Worm (Caenorhabditis elegans) whole organism, L3 larva: ENCODE results near the gene C40H1.7.
A peak's percentile ranks its signal among the peaks of the same experiment; 100 is the strongest.

Experiments used
- ZK546.5 ChIP-seq: sonication (generic microtip); optimal IDR thresholded peaks from 2 replicates; lab custom pipeline; 2017; ENCODE audit warnings: missing biosample characterization, missing genetic modification characterization
- ceh-16 ChIP-seq: sonication (generic microtip); optimal IDR thresholded peaks from 2 replicates; lab custom pipeline; 2017; ENCODE audit warnings: missing biosample characterization, missing genetic modification characterization
- ceh-28 ChIP-seq: fragments of 150-350 bp; optimal IDR thresholded peaks from 2 replicates; lab custom pipeline; 2014; ENCODE audit warnings: missing biosample characterization, missing genetic modification reagents, missing genetic modification characterization
- ceh-82 ChIP-seq: fragments of 150-350 bp; optimal IDR thresholded peaks from 2 replicates; lab custom pipeline; 2014; ENCODE audit warnings: missing biosample characterization, missing genetic modification characterization
- ceh-9 ChIP-seq: sonication (generic microtip); optimal IDR thresholded peaks from 2 replicates; lab custom pipeline; 2018; ENCODE audit warnings: missing biosample characterization, missing genetic modification characterization
- daf-12 ChIP-seq: fragments of 150-350 bp; optimal IDR thresholded peaks from 2 replicates; lab custom pipeline; 2014; ENCODE audit warnings: missing biosample characterization, missing genetic modification reagents, missing genetic modification characterization
- elt-1 ChIP-seq: fragments of 150-350 bp; optimal IDR thresholded peaks from 2 replicates; lab custom pipeline; 2014; ENCODE audit warnings: missing biosample characterization, missing genetic modification characterization
- elt-2 ChIP-seq: sonication (generic microtip); optimal IDR thresholded peaks from 2 replicates; lab custom pipeline; 2016; ENCODE audit warnings: missing genetic modification reagents, mild to moderate bottlenecking, missing genetic modification characterization, missing compliant biosample characterization
- eor-1 ChIP-seq, 2 experiments: fragments of 150-350 bp; optimal IDR thresholded peaks; 2 replicates each; lab custom pipeline; 2014 to 2018; ENCODE audit warnings: missing biosample characterization in 2 of 2, missing genetic modification characterization in 2 of 2
- fkh-10 ChIP-seq: sonication (generic microtip); optimal IDR thresholded peaks from 2 replicates; lab custom pipeline; 2017; ENCODE audit warnings: missing biosample characterization, missing genetic modification reagents, missing genetic modification characterization
- fkh-2 ChIP-seq: fragments of 150-350 bp; optimal IDR thresholded peaks from 2 replicates; lab custom pipeline; 2014; ENCODE audit warnings: missing biosample characterization, missing genetic modification reagents, missing genetic modification characterization
- fos-1 ChIP-seq: fragments of 150-350 bp; optimal IDR thresholded peaks from 2 replicates; lab custom pipeline; 2014; ENCODE audit warnings: missing biosample characterization, missing genetic modification characterization
- hmg-11 ChIP-seq: sonication (generic microtip); optimal IDR thresholded peaks from 2 replicates; lab custom pipeline; 2016; ENCODE audit warnings: missing genetic modification characterization, missing compliant biosample characterization
- jun-1 ChIP-seq: fragments of 150-350 bp; optimal IDR thresholded peaks from 2 replicates; lab custom pipeline; 2014; ENCODE audit warnings: missing biosample characterization, missing genetic modification reagents, missing genetic modification characterization
- lsy-12 ChIP-seq: sonication (generic microtip); optimal IDR thresholded peaks from 2 replicates; lab custom pipeline; 2016; ENCODE audit warnings: mild to moderate bottlenecking, missing genetic modification characterization, missing compliant biosample characterization
- mdl-1 ChIP-seq: fragments of 150-350 bp; optimal IDR thresholded peaks from 2 replicates; lab custom pipeline; 2014; ENCODE audit warnings: missing biosample characterization, missing genetic modification characterization
- nhr-11 ChIP-seq: fragments of 150-350 bp; optimal IDR thresholded peaks from 2 replicates; lab custom pipeline; 2014; ENCODE audit warnings: missing biosample characterization, missing genetic modification characterization
- nhr-12 ChIP-seq: fragments of 150-350 bp; optimal IDR thresholded peaks from 2 replicates; lab custom pipeline; 2014; ENCODE audit warnings: missing biosample characterization, missing genetic modification characterization
- nhr-23 ChIP-seq: fragments of 150-350 bp; optimal IDR thresholded peaks from 2 replicates; lab custom pipeline; 2014; ENCODE audit warnings: missing biosample characterization, missing genetic modification reagents, missing genetic modification characterization
- nhr-237 ChIP-seq: fragments of 150-350 bp; optimal IDR thresholded peaks from 2 replicates; lab custom pipeline; 2014; ENCODE audit warnings: missing biosample characterization, missing genetic modification characterization
- nhr-25 ChIP-seq: sonication (generic microtip); optimal IDR thresholded peaks from 2 replicates; lab custom pipeline; 2017; ENCODE audit warnings: missing biosample characterization, missing genetic modification characterization
- nhr-28 ChIP-seq: fragments of 150-350 bp; optimal IDR thresholded peaks from 2 replicates; lab custom pipeline; 2014; ENCODE audit warnings: missing biosample characterization, missing genetic modification characterization
- nhr-43 ChIP-seq: sonication (generic microtip); optimal IDR thresholded peaks from 2 replicates; lab custom pipeline; 2016; ENCODE audit warnings: mild to moderate bottlenecking, missing genetic modification characterization, missing compliant biosample characterization; ENCODE audit not compliant: poor library complexity, severe bottlenecking
- nhr-76 ChIP-seq: fragments of 150-350 bp; sonication (generic microtip); optimal IDR thresholded peaks from 5 replicates; lab custom pipeline; 2014; ENCODE audit warnings: missing biosample characterization, missing genetic modification characterization
- nhr-77 ChIP-seq: fragments of 150-350 bp; optimal IDR thresholded peaks from 2 replicates; lab custom pipeline; 2014; ENCODE audit warnings: missing biosample characterization, missing genetic modification characterization
- pha-4 ChIP-seq: fragments of 150-350 bp; optimal IDR thresholded peaks from 2 replicates; lab custom pipeline; 2014; ENCODE audit warnings: missing biosample characterization, missing genetic modification reagents, missing genetic modification characterization
- pqm-1 ChIP-seq: fragments of 150-350 bp; optimal IDR thresholded peaks from 2 replicates; lab custom pipeline; 2017; ENCODE audit warnings: missing biosample characterization, missing genetic modification characterization, inconsistent platforms
- sea-2 ChIP-seq: fragments of 150-350 bp; sonication (generic microtip); optimal IDR thresholded peaks from 4 replicates; lab custom pipeline; 2014; ENCODE audit warnings: missing biosample characterization, missing genetic modification reagents, missing genetic modification characterization
- snpc-4 ChIP-seq: fragments of 150-350 bp; optimal IDR thresholded peaks from 2 replicates; lab custom pipeline; 2014; ENCODE audit warnings: missing biosample characterization, missing genetic modification characterization
- unc-62 ChIP-seq: fragments of 150-350 bp; sonication (generic microtip); optimal IDR thresholded peaks from 4 replicates; lab custom pipeline; 2014; ENCODE audit warnings: missing biosample characterization, missing genetic modification reagents, missing genetic modification characterization
- zag-1 ChIP-seq: fragments of 150-350 bp; optimal IDR thresholded peaks from 2 replicates; lab custom pipeline; 2014; ENCODE audit warnings: missing biosample characterization, missing genetic modification characterization
- ztf-11 ChIP-seq: fragments of 150-350 bp; optimal IDR thresholded peaks from 2 replicates; lab custom pipeline; 2014; ENCODE audit warnings: missing biosample characterization, missing genetic modification characterization
- ztf-4 ChIP-seq: fragments of 150-350 bp; optimal IDR thresholded peaks from 2 replicates; lab custom pipeline; 2014; ENCODE audit warnings: missing biosample characterization, missing genetic modification characterization

The C40H1.7 gene

ce11 chrIII:9309840-9310239, 15.0 kb upstream of the C40H1.7 start:
- TF ChIP-seq nhr-11 (tag; lab: Kevin White, UChicago) (peak; percentile 76), hmg-11 (tag; lab: Kevin White, UChicago) (no peak)

ce11 chrIII:9314476-9314875, 10.3 kb upstream of the C40H1.7 start, which contains the start of gene C40H1.8:
Gene C40H1.8, plus strand, starts transcription at chrIII:9314717.
- TF ChIP-seq nhr-12 (tag; lab: Kevin White, UChicago) = no peak
- peak; percentile 51 for TF ChIP-seq elt-2 (tag; lab: Kevin White, UChicago)

- TF ChIP-seq pha-4 (tag; lab: Kevin White, UChicago) (no peak), snpc-4 (tag; lab: Kevin White, UChicago) (no peak), lsy-12 (tag; lab: Kevin White, UChicago) (no peak), ceh-9 (tag; lab: Kevin White, UChicago) (no peak), nhr-76 (no peak), fkh-2 (tag; lab: Kevin White, UChicago) (no peak), pqm-1 (tag; lab: Kevin White, UChicago) (peak; percentile 24), ceh-28 (no peak), nhr-11 (tag; lab: Kevin White, UChicago) (no peak), nhr-23 (tag; lab: Kevin White, UChicago) (no peak), elt-1 (tag; lab: Kevin White, UChicago) (no peak), fos-1 (tag; lab: Kevin White, UChicago) (no peak), elt-2 (tag; lab: Kevin White, UChicago) (peak; percentile 67), sea-2 (GFP tag; lab: Kevin White, UChicago) (no peak), daf-12 (tag; lab: Kevin White, UChicago) (no peak)
Measured at ce11 chrIII:9315180-9315579, 9.6 kb upstream of the C40H1.7 start.

- TF ChIP-seq nhr-237 (tag; lab: Kevin White, UChicago) (no peak), nhr-43 (no peak), ztf-4 (tag; lab: Kevin White, UChicago) (no peak), elt-2 (tag; lab: Kevin White, UChicago) (peak; percentile 70), ztf-11 (tag; lab: Kevin White, UChicago) (no peak)
Measured at ce11 chrIII:9317601-9318000, 7.2 kb upstream of the C40H1.7 start.

ce11 chrIII:9319641-9320040, 5.2 kb upstream of the C40H1.7 start, which contains the start of gene C40H1.9:
Gene C40H1.9, plus strand, starts transcription at chrIII:9319941.
- no peak for TF ChIP-seq nhr-76
- peak; percentile 16 for TF ChIP-seq pha-4 (tag; lab: Kevin White, UChicago)
- no peak for TF ChIP-seq ztf-11 (tag; lab: Kevin White, UChicago)

- TF ChIP-seq ZK546.5 (tag; lab: Kevin White, UChicago) = no peak
- no peak for TF ChIP-seq zag-1 (tag; lab: Kevin White, UChicago)
- no peak for TF ChIP-seq nhr-25 (tag; lab: Kevin White, UChicago)
- TF ChIP-seq snpc-4 (tag; lab: Kevin White, UChicago) = no peak
- TF ChIP-seq eor-1 (tag; optimal IDR thresholded peaks at IDR 0.05; lab: Kevin White, UChicago) = no peak
- no peak for TF ChIP-seq nhr-11 (tag; lab: Kevin White, UChicago)
- TF ChIP-seq mdl-1 (tag; lab: Kevin White, UChicago) = no peak
Measured at ce11 chrIII:9322010-9322409, 2.8 kb upstream of the C40H1.7 start, which contains the start of gene cpb-1. Gene cpb-1, plus strand, starts transcription at chrIII:9322310.

- TF ChIP-seq fkh-10 (GFP tag; lab: Kevin White, UChicago) = no peak
- no peak for TF ChIP-seq fkh-2 (tag; lab: Kevin White, UChicago)
- no peak for TF ChIP-seq nhr-77 (tag; lab: Kevin White, UChicago)
- no peak for TF ChIP-seq unc-62 (GFP tag; lab: Kevin White, UChicago)
- TF ChIP-seq ztf-4 (tag; lab: Kevin White, UChicago) = no peak
- no peak for TF ChIP-seq ceh-16
- TF ChIP-seq nhr-12 (tag; lab: Kevin White, UChicago) = no peak
- no peak for TF ChIP-seq lsy-12 (tag; lab: Kevin White, UChicago)
- TF ChIP-seq nhr-237 (tag; lab: Kevin White, UChicago) = no peak
- peak; percentile 99 for TF ChIP-seq pqm-1 (tag; lab: Kevin White, UChicago)
- TF ChIP-seq elt-2 (tag; lab: Kevin White, UChicago) = peak; percentile 99
- no peak for TF ChIP-seq daf-12 (tag; lab: Kevin White, UChicago)
- TF ChIP-seq jun-1 (tag; lab: Kevin White, UChicago) = peak; percentile 47
- no peak for TF ChIP-seq ceh-82
- TF ChIP-seq nhr-28 (tag; lab: Kevin White, UChicago) = no peak
- peak; percentile 42 for TF ChIP-seq pha-4 (tag; lab: Kevin White, UChicago)
Measured at ce11 chrIII:9326528-9326927, 1.7 kb downstream of the C40H1.7 start.
